Fruit fly (Drosophila melanogaster) whole organism, wandering third instar larva: ENCODE data around the gene CG12974.
A peak's percentile ranks its signal among the peaks of the same experiment; 100 is the strongest.

Experiments used
- Dfd ChIP-seq: fragments of >200 bp; optimal IDR thresholded peaks from 2 replicates; lab custom pipeline; 2017; ENCODE audit warnings: missing biosample characterization, missing genetic modification characterization
- GATAd ChIP-seq: sonication (Bioruptor generic); optimal IDR thresholded peaks from 2 replicates; lab custom pipeline; 2016; ENCODE audit warnings: missing biosample characterization, missing genetic modification characterization
- HLH106 ChIP-seq: fragments of 200-800 bp; optimal IDR thresholded peaks from 3 replicates; lab custom pipeline; 2019; ENCODE audit warnings: missing biosample characterization, mild to moderate bottlenecking, missing genetic modification characterization, moderate library complexity
- Hnf4 ChIP-seq: fragments of 200-800 bp; sonication (Bioruptor generic); optimal IDR thresholded peaks from 2 replicates; lab custom pipeline; 2016; ENCODE audit warnings: missing biosample characterization, mild to moderate bottlenecking, missing genetic modification characterization
- Hr78 ChIP-seq: fragments of >200 bp; optimal IDR thresholded peaks from 2 replicates; lab custom pipeline; 2017; ENCODE audit warnings: missing biosample characterization, missing genetic modification characterization
- Hr83 ChIP-seq: fragments of 200-300 bp; sonication (Bioruptor generic); optimal IDR thresholded peaks from 2 replicates; lab custom pipeline; 2016; ENCODE audit warnings: missing biosample characterization, mild to moderate bottlenecking, missing genetic modification characterization, moderate library complexity; ENCODE audit not compliant: poor library complexity, severe bottlenecking
- Myc ChIP-seq: fragments of >200 bp; optimal IDR thresholded peaks from 2 replicates; lab custom pipeline; 2017
- OdsH ChIP-seq: fragments of 200-800 bp; sonication (Bioruptor generic); optimal IDR thresholded peaks from 2 replicates; lab custom pipeline; 2016; ENCODE audit warnings: missing biosample characterization, mild to moderate bottlenecking, missing genetic modification characterization
- Rel ChIP-seq, 2 experiments: fragments of 200-800 bp; sonication (Bioruptor generic) in 1 of 2; optimal IDR thresholded peaks; 2 replicates in 1 of 2; 3 replicates in 1 of 2; lab custom pipeline; 2016 to 2019; ENCODE audit warnings: mild to moderate bottlenecking in 2 of 2, missing biosample characterization in 2 of 2, missing genetic modification characterization in 2 of 2, moderate library complexity in 1 of 2
- brk ChIP-seq: fragments of 200-800 bp; sonication (Bioruptor generic); optimal IDR thresholded peaks from 2 replicates; lab custom pipeline; 2016; ENCODE audit warnings: missing biosample characterization, mild to moderate bottlenecking, missing genetic modification characterization
- dl ChIP-seq, 2 experiments: fragments of 175-275, 200-275 bp in 1 of 2; fragments of 200-275 bp in 1 of 2; sonication (Bioruptor generic); optimal IDR thresholded peaks; lab custom pipeline; 2018; ENCODE audit warnings: mild to moderate bottlenecking in 2 of 2, missing biosample characterization in 2 of 2, missing genetic modification characterization in 2 of 2, moderate library complexity in 2 of 2; ENCODE audit not compliant: partially characterized antibody in 2 of 2, insufficient read depth in 1 of 2
- ey ChIP-seq: fragments of 200-800 bp; sonication (Bioruptor generic); optimal IDR thresholded peaks from 2 replicates; lab custom pipeline; 2016; ENCODE audit warnings: missing biosample characterization, missing genetic modification characterization
- foxo ChIP-seq, 2 experiments: fragments of 200-800 bp; sonication (Bioruptor generic); optimal IDR thresholded peaks; 2 replicates in 1 of 2; 3 replicates in 1 of 2; lab custom pipeline; 2016 to 2017; ENCODE audit warnings: missing biosample characterization in 2 of 2, missing genetic modification characterization in 2 of 2
- fru ChIP-seq: fragments of 200-800 bp; sonication (Bioruptor generic); optimal IDR thresholded peaks from 3 replicates; lab custom pipeline; 2016; ENCODE audit warnings: missing biosample characterization, mild to moderate bottlenecking, missing genetic modification characterization
- h ChIP-seq: fragments of 200-800 bp; sonication (Bioruptor generic); optimal IDR thresholded peaks from 3 replicates; lab custom pipeline; 2016; ENCODE audit warnings: missing biosample characterization, mild to moderate bottlenecking, missing genetic modification characterization
- pan ChIP-seq: fragments of >200 bp; optimal IDR thresholded peaks from 2 replicates; lab custom pipeline; 2017
- rgr ChIP-seq: fragments of 200-800 bp; sonication (Bioruptor generic); optimal IDR thresholded peaks from 3 replicates; lab custom pipeline; 2016; ENCODE audit warnings: missing biosample characterization, mild to moderate bottlenecking, missing genetic modification characterization
- sage ChIP-seq: fragments of 200-800 bp; sonication (Bioruptor generic); optimal IDR thresholded peaks from 2 replicates; lab custom pipeline; 2016; ENCODE audit warnings: missing biosample characterization, mild to moderate bottlenecking, missing genetic modification characterization
- sv ChIP-seq: fragments of 200-800 bp; sonication (Bioruptor generic); optimal IDR thresholded peaks from 3 replicates; lab custom pipeline; 2016; ENCODE audit warnings: missing biosample characterization, missing genetic modification characterization
- tai ChIP-seq: sonication (Bioruptor generic); optimal IDR thresholded peaks from 2 replicates; lab custom pipeline; 2016; ENCODE audit warnings: missing biosample characterization, missing genetic modification characterization

Gene CG12974

DNA sequence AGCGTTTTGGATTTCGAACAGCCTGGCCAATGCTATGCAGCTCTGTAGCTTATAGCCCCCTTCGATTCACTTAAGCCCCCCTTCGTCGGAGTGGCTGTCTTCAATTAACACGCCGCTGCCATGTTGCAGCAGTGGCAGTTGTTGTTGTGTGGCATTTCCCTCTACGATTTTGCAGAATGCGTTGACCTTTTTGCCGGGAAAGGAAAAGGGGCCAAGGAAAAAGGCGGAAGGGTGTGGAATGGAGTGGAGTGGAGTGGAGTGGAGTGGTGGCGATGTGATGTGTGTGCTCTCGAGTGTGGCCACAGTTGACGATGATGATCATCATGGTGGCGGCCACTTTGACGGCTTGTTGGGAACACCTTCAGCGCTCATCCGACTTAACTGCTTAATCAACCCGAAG is 47.4 kb downstream of the CG12974 start:
- TF ChIP-seq ey (GFP tag; lab: Kevin White, UChicago) (no peak), Hr78 (GFP tag; lab: Kevin White, UChicago) (no peak), sv (GFP tag; lab: Kevin White, UChicago) (no peak), Myc (lab: Kevin White, UChicago) (no peak), brk (GFP tag; lab: Kevin White, UChicago) (no peak), h (GFP tag; lab: Kevin White, UChicago) (no peak), dl (GFP tag; optimal IDR thresholded peaks at IDR 0.05; lab: Kevin White, UChicago; ENCODE audit: insufficient read depth in 1 of 2, partially characterized antibody in 2 of 2) (no peak), Hr83 (GFP tag; lab: Kevin White, UChicago) (no peak), rgr (GFP tag; lab: Kevin White, UChicago) (no peak), foxo (GFP tag; optimal IDR thresholded peaks at IDR 0.05; lab: Kevin White, UChicago) (no peak), OdsH (GFP tag; lab: Kevin White, UChicago) (no peak), tai (GFP tag; lab: Kevin White, UChicago) (no peak), pan (lab: Kevin White, UChicago) (no peak), Rel (GFP tag; optimal IDR thresholded peaks at IDR 0.05; lab: Kevin White, UChicago) (no peak), Rel (tag; optimal IDR thresholded peaks at IDR 0.05; lab: Kevin White, UChicago) (no peak), Hnf4 (GFP tag; lab: Kevin White, UChicago) (no peak), Dfd (no peak), GATAd (GFP tag; lab: Kevin White, UChicago) (no peak), HLH106 (tag; lab: Kevin White, UChicago) (no peak), fru (no peak), sage (no peak)

DNA sequence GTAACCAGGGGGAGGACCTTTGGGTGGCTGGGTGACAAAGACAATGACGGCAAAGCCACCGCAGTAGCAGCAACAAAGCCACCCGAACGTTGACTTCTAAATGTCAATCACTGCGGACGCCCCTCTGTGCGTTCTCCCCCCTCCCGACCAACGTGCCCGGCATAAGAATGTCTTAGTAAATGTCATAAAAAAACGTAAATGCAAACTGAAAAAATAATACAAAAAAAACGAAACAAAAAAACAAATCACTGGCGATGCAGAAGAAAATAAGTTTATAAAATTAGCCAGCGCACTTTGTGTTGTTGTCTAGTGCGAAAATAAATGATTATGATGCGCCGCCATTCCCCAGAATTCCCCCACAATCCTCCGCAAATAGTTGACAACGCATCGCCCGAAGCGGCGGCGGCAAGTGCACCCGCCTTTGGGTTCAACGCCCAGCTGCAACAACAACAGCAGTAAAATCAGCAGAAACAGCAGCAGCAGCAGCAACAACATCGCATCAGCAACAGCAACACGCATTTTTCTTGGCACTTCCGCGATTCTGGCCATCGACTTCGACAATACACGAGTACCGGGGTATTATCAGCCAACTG is 48.7 kb downstream of the CG12974 start:
- peak; percentile 21 for TF ChIP-seq Dfd
- no peak for TF ChIP-seq foxo (GFP tag; optimal IDR thresholded peaks at IDR 0.05; lab: Kevin White, UChicago)
